Worm (Caenorhabditis elegans) whole organism, L3 larva: ENCODE measurements around the gene ttr-31.

Experiments used
- ama-1 ChIP-seq: fragments of 150-350 bp; optimal IDR thresholded peaks from 2 replicates; lab custom pipeline; 2018
- ceh-16 ChIP-seq: sonication (generic microtip); optimal IDR thresholded peaks from 2 replicates; lab custom pipeline; 2017; ENCODE audit warnings: missing biosample characterization, missing genetic modification characterization
- daf-12 ChIP-seq: fragments of 150-350 bp; optimal IDR thresholded peaks from 2 replicates; lab custom pipeline; 2014; ENCODE audit warnings: missing biosample characterization, missing genetic modification reagents, missing genetic modification characterization
- fkh-10 ChIP-seq: sonication (generic microtip); optimal IDR thresholded peaks from 2 replicates; lab custom pipeline; 2017; ENCODE audit warnings: missing biosample characterization, missing genetic modification reagents, missing genetic modification characterization
- nfya-1 ChIP-seq: sonication (generic microtip); optimal IDR thresholded peaks from 2 replicates; lab custom pipeline; 2017; ENCODE audit warnings: missing genetic modification characterization, mild to moderate bottlenecking, missing compliant biosample characterization, antibody characterized with exemption, moderate library complexity; ENCODE audit not compliant: insufficient read depth
- nhr-12 ChIP-seq: fragments of 150-350 bp; optimal IDR thresholded peaks from 2 replicates; lab custom pipeline; 2014; ENCODE audit warnings: missing biosample characterization, missing genetic modification characterization
- nhr-237 ChIP-seq: fragments of 150-350 bp; optimal IDR thresholded peaks from 2 replicates; lab custom pipeline; 2014; ENCODE audit warnings: missing biosample characterization, missing genetic modification characterization
- pha-4 ChIP-seq: fragments of 150-350 bp; optimal IDR thresholded peaks from 2 replicates; lab custom pipeline; 2014; ENCODE audit warnings: missing biosample characterization, missing genetic modification reagents, missing genetic modification characterization
- snpc-4 ChIP-seq: fragments of 150-350 bp; optimal IDR thresholded peaks from 2 replicates; lab custom pipeline; 2014; ENCODE audit warnings: missing biosample characterization, missing genetic modification characterization
- unc-39 ChIP-seq: sonication (generic microtip); optimal IDR thresholded peaks from 4 replicates; lab custom pipeline; 2017; ENCODE audit warnings: missing biosample characterization, missing genetic modification characterization
- unc-62 ChIP-seq: fragments of 150-350 bp; sonication (generic microtip); optimal IDR thresholded peaks from 4 replicates; lab custom pipeline; 2014; ENCODE audit warnings: missing biosample characterization, missing genetic modification reagents, missing genetic modification characterization

DNA sequence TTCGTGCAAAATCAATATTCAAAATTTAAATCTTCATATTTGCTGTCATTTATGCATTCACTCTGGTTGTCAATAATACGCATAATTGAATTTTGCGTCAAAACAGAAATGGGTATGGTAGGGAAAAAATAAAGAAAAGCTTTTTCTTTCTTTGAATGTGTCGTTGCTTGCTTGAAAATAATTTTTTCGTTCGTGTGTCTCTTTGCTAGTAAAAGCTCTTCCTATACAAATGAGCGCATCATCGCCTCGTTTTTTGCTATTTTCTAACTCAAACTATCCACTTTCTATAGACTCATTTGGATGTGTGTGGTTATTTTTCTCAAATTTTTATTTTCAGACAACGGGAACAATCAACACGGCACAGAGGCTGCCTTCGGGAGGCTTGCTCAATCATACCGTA, 19.8 kb upstream of the ttr-31 start, which contains the start of gene ldb-1:
- TF ChIP-seq unc-39 (tag; lab: Kevin White, UChicago) (no peak), pha-4 (tag; lab: Kevin White, UChicago) (no peak), daf-12 (no peak), unc-62 (no peak), nhr-12 (tag; lab: Kevin White, UChicago) (no peak), snpc-4 (tag; lab: Kevin White, UChicago) (no peak), nfya-1 (no peak), ceh-16 (tag; lab: Kevin White, UChicago) (no peak), nhr-237 (tag; lab: Kevin White, UChicago) (no peak), ama-1 (lab: Kevin White, UChicago) (no peak), fkh-10 (GFP tag; lab: Kevin White, UChicago) (no peak)
